Fruit fly (Drosophila melanogaster) whole organism, embryonic: ENCODE measurements around the gene CG14515.
A peak's percentile ranks its signal among the peaks of the same experiment; 100 is the strongest.

Experiments
- CG10654 ChIP-seq: fragments of 200-800 bp; sonication (Bioruptor generic); optimal IDR thresholded peaks from 2 replicates; lab custom pipeline; 2016; ENCODE audit warnings: missing biosample characterization, missing genetic modification characterization
- E2f1 ChIP-seq: fragments of 200-800 bp; sonication (Bioruptor generic); IDR thresholded peaks from 2 replicates; pipeline ENCODE4 v1.3.6; 2022; ENCODE audit warnings: missing biosample characterization, missing genetic modification characterization
- MTF-1 ChIP-seq: fragments of 200-800 bp; sonication (Bioruptor generic); optimal IDR thresholded peaks from 2 replicates; lab custom pipeline; 2018; ENCODE audit warnings: missing biosample characterization, mild to moderate bottlenecking, missing genetic modification characterization, borderline replicate concordance
- Mad ChIP-seq: fragments of 200-800 bp; sonication (Bioruptor generic); optimal IDR thresholded peaks from 2 replicates; lab custom pipeline; 2016; ENCODE audit warnings: missing biosample characterization, missing genetic modification characterization
- Sox100B ChIP-seq: fragments of 200-800 bp; sonication (Bioruptor generic); optimal IDR thresholded peaks from 3 replicates; lab custom pipeline; 2018; ENCODE audit warnings: missing biosample characterization, mild to moderate bottlenecking, missing genetic modification characterization
- aop ChIP-seq: fragments of 200-800 bp; sonication (Bioruptor generic); IDR thresholded peaks from 2 replicates; pipeline ENCODE4 v1.3.6; 2022; ENCODE audit warnings: missing biosample characterization, missing genetic modification characterization
- ara ChIP-seq: fragments of 200-800 bp; sonication (Bioruptor generic); IDR thresholded peaks from 2 replicates; pipeline ENCODE4 v1.3.6; 2022; ENCODE audit warnings: missing biosample characterization, missing genetic modification characterization
- btn ChIP-seq: fragments of 200-800 bp; sonication (Bioruptor generic); optimal IDR thresholded peaks from 2 replicates; lab custom pipeline; 2016; ENCODE audit warnings: missing biosample characterization, missing genetic modification characterization
- cad ChIP-seq: fragments of >200 bp; optimal IDR thresholded peaks from 2 replicates; lab custom pipeline; 2017; ENCODE audit warnings: missing biosample characterization, missing genetic modification characterization
- fd102C ChIP-seq: fragments of 200-800 bp; sonication (Bioruptor generic); optimal IDR thresholded peaks from 2 replicates; lab custom pipeline; 2018; ENCODE audit warnings: missing biosample characterization, mild to moderate bottlenecking, missing genetic modification characterization, moderate library complexity
- sqz ChIP-seq: fragments of 200-800 bp; sonication (Bioruptor generic); optimal IDR thresholded peaks from 3 replicates; lab custom pipeline; 2018; ENCODE audit warnings: missing biosample characterization, mild to moderate bottlenecking, missing genetic modification characterization
- unc-4 ChIP-seq: fragments of 200-800 bp; sonication (Bioruptor generic); IDR thresholded peaks from 2 replicates; pipeline ENCODE4 v1.3.6; 2022; ENCODE audit warnings: missing biosample characterization, missing genetic modification characterization; ENCODE audit not compliant: partially characterized antibody
- wor ChIP-seq: fragments of 200-800 bp; sonication (Bioruptor generic); IDR thresholded peaks from 2 replicates; pipeline ENCODE4 v1.3.6; 2022; ENCODE audit warnings: missing biosample characterization, missing genetic modification characterization
- zfh2 ChIP-seq: fragments of 200-800 bp; sonication (Bioruptor generic); optimal IDR thresholded peaks from 2 replicates; lab custom pipeline; 2016; ENCODE audit warnings: missing biosample characterization, missing genetic modification characterization

dm6 chr3R:29214262-29214661, 16.9 kb downstream of the CG14515 start:
- TF ChIP-seq Mad (GFP tag; lab: Kevin White, UChicago) (peak; percentile 99), MTF-1 (GFP tag; lab: Kevin White, UChicago) (peak; percentile 98), zfh2 (GFP tag; lab: Kevin White, UChicago) (peak; percentile 99), CG10654 (peak; percentile 99), cad (GFP tag; lab: Kevin White, UChicago) (peak; percentile 36), E2f1 (GFP tag; lab: Robert Waterston, UW) (peak; percentile 99), fd102C (peak; percentile 98), wor (GFP tag; lab: Robert Waterston, UW) (peak; percentile 97), unc-4 (no peak), btn (GFP tag; lab: Kevin White, UChicago) (peak; percentile 99), aop (GFP tag; lab: Robert Waterston, UW) (peak; percentile 98), ara (peak; percentile 100), Sox100B (peak; percentile 98), sqz (GFP tag; lab: Kevin White, UChicago) (peak; percentile 99)
